Fruit fly (Drosophila melanogaster): ENCODE measurements around the gene Ugt37E1.
A peak's percentile ranks its signal among the peaks of the same experiment; 100 is the strongest.

The Ugt37E1 gene

dm6 chr2L:16803638-16804037 is 7.2 kb downstream of the Ugt37E1 start:
- peak; percentile 49 for TF ChIP-seq Gug (GFP tag; IDR thresholded peaks at IDR 0.05)
- no peak for TF ChIP-seq Ets21C (GFP tag; optimal IDR thresholded peaks at IDR 0.05)
- peak; percentile 75 for TF ChIP-seq CG32006 (GFP tag; optimal IDR thresholded peaks at IDR 0.05)
- TF ChIP-seq Eip93F (GFP tag; optimal IDR thresholded peaks at IDR 0.05), result no peak
- no peak for TF ChIP-seq ss (GFP tag; optimal IDR thresholded peaks at IDR 0.05)
- 0 out of 3 replicates have a peak, but pooled peaks have one; percentile 36 for TF ChIP-seq CG6163 (GFP tag; IDR thresholded peaks at IDR 0.05)
- TF ChIP-seq CG11902 (GFP tag; optimal IDR thresholded peaks at IDR 0.05), result no peak
- peak; percentile 6 for TF ChIP-seq Lpt (GFP tag; optimal IDR thresholded peaks at IDR 0.05)
- TF ChIP-seq CG8119 (GFP tag; IDR thresholded peaks at IDR 0.05), result peak; percentile 83
- TF ChIP-seq Ets96B (tag; optimal IDR thresholded peaks at IDR 0.05), result peak; percentile 9
- TF ChIP-seq Hr4 (GFP tag; optimal IDR thresholded peaks at IDR 0.05), result peak; percentile 74
- 0 out of 2 replicates have a peak, but pooled peaks have one; percentile 11 for TF ChIP-seq CG11294 (GFP tag; IDR thresholded peaks at IDR 0.05)
- TF ChIP-seq achi (GFP tag; optimal IDR thresholded peaks at IDR 0.05), result peak; percentile 32
- TF ChIP-seq acj6 (GFP tag; optimal IDR thresholded peaks at IDR 0.05), result peak; percentile 29
- no peak for TF ChIP-seq spab (GFP tag; optimal IDR thresholded peaks at IDR 0.05)
- TF ChIP-seq CG4318 (GFP tag; optimal IDR thresholded peaks at IDR 0.05), result peak; percentile 46
- TF ChIP-seq eg (GFP tag; IDR thresholded peaks at IDR 0.05), result peak; percentile 71
- TF ChIP-seq OdsH (GFP tag; optimal IDR thresholded peaks at IDR 0.05), result peak; percentile 17
- TF ChIP-seq pdm3 (GFP tag; optimal IDR thresholded peaks at IDR 0.05), result peak; percentile 27
- peak; percentile 77 for TF ChIP-seq Eip78C (GFP tag)
- TF ChIP-seq svp (GFP tag), result peak; percentile 65
- TF ChIP-seq CG15336 (GFP tag; IDR thresholded peaks at IDR 0.05), result peak; percentile 83

dm6 chr2L:16804376-16804934 is 8.1 kb downstream of the Ugt37E1 start, which contains the start of gene CG13272:
CG13272 (plus strand) TSS chr2L:16804884.
- TF ChIP-seq svp (GFP tag), result peak; percentile 29
- peak; percentile 19 for TF ChIP-seq dsx (GFP tag; optimal IDR thresholded peaks at IDR 0.05; ENCODE audit: poor library complexity, severe bottlenecking)
- TF ChIP-seq CG3032 (tag; optimal IDR thresholded peaks at IDR 0.05), result no peak
- no peak for TF ChIP-seq CG31627 (GFP tag; optimal IDR thresholded peaks at IDR 0.05)
- peak; percentile 68 for TF ChIP-seq CG15336 (GFP tag; IDR thresholded peaks at IDR 0.05)
- TF ChIP-seq Lpt (GFP tag; optimal IDR thresholded peaks at IDR 0.05), result no peak
- TF ChIP-seq pdm3 (GFP tag; optimal IDR thresholded peaks at IDR 0.05), result peak; percentile 26
- peak; percentile 3 for TF ChIP-seq OdsH (GFP tag; optimal IDR thresholded peaks at IDR 0.05)
- peak; percentile 63 for TF ChIP-seq Eip78C (GFP tag)
- no peak for TF ChIP-seq CG1621 (tag; optimal IDR thresholded peaks at IDR 0.05)
- TF ChIP-seq CG6276 (GFP tag; optimal IDR thresholded peaks at IDR 0.05), result peak; percentile 43
- TF ChIP-seq dac (GFP tag; optimal IDR thresholded peaks at IDR 0.05), result peak; percentile 52
- TF ChIP-seq acj6 (GFP tag; optimal IDR thresholded peaks at IDR 0.05), result peak; percentile 11
- peak; percentile 67 for TF ChIP-seq Hr4 (GFP tag; optimal IDR thresholded peaks at IDR 0.05)
- TF ChIP-seq CG32006 (GFP tag; optimal IDR thresholded peaks at IDR 0.05), result peak; percentile 83
- peak; percentile 48; the same call in 2 of the 3 replicates for TF ChIP-seq CG8119 (GFP tag; IDR thresholded peaks at IDR 0.05)
- no peak for TF ChIP-seq spab (GFP tag; optimal IDR thresholded peaks at IDR 0.05)
- TF ChIP-seq Blimp-1 (GFP tag; optimal IDR thresholded peaks at IDR 0.05), result peak; percentile 17
- TF ChIP-seq Gug (GFP tag; IDR thresholded peaks at IDR 0.05), result peak; percentile 26; the same call in 1 of the 2 replicates
- TF ChIP-seq CG4318 (GFP tag; optimal IDR thresholded peaks at IDR 0.05), result peak; percentile 59

dm6 chr2L:16808752-16809151 is 12.4 kb downstream of the Ugt37E1 start:
- TF ChIP-seq Sox14 (GFP tag; optimal IDR thresholded peaks at IDR 0.05) (no peak), OdsH (GFP tag; optimal IDR thresholded peaks at IDR 0.05) (no peak)

dm6 chr2L:16815989-16816749 is 19.8 kb downstream of the Ugt37E1 start, which contains the start of gene mdy:
mdy (plus strand) TSS chr2L:16816660.
- TF ChIP-seq fd59A (GFP tag; optimal IDR thresholded peaks at IDR 0.05) (no peak), CG10669 (GFP tag; optimal IDR thresholded peaks at IDR 0.05) (peak; percentile 20), CG9139 (GFP tag; optimal IDR thresholded peaks at IDR 0.05) (no peak), CG6808 (GFP tag; optimal IDR thresholded peaks at IDR 0.05) (peak; percentile 8), CG4318 (GFP tag; optimal IDR thresholded peaks at IDR 0.05) (peak; percentile 45), CG8319 (GFP tag; optimal IDR thresholded peaks at IDR 0.05) (peak; percentile 5), CG3032 (tag; optimal IDR thresholded peaks at IDR 0.05) (peak; percentile 25), topi (GFP tag; optimal IDR thresholded peaks at IDR 0.05) (peak; percentile 27), achi (GFP tag; optimal IDR thresholded peaks at IDR 0.05) (peak; percentile 41), salr (GFP tag; optimal IDR thresholded peaks at IDR 0.05) (peak in 1 of 2 experiments; percentile 44), CG6276 (GFP tag; optimal IDR thresholded peaks at IDR 0.05) (peak; percentile 17), Hr4 (GFP tag; optimal IDR thresholded peaks at IDR 0.05) (peak; percentile 58), CG15336 (GFP tag; IDR thresholded peaks at IDR 0.05) (peak; percentile 44; the same call in 1 of the 2 replicates), fkh (GFP tag; optimal IDR thresholded peaks at IDR 0.05) (peak; percentile 67), Sox15 (GFP tag; optimal IDR thresholded peaks at IDR 0.05) (no peak), Sox102F (GFP tag; optimal IDR thresholded peaks at IDR 0.05) (peak; percentile 68), vri (GFP tag; optimal IDR thresholded peaks at IDR 0.05) (peak; percentile 50), pdm3 (GFP tag; optimal IDR thresholded peaks at IDR 0.05) (peak; percentile 57)

All from whole organism, prepupa.